Worm (Caenorhabditis elegans) whole organism, L3 larva: Measurements from ENCODE around the gene F46F2.5.

Source experiments
- R02D3.7 ChIP-seq: fragments of 150-350 bp; optimal IDR thresholded peaks from 2 replicates; lab custom pipeline; 2014; ENCODE audit warnings: missing biosample characterization, missing genetic modification characterization
- ZK546.5 ChIP-seq: sonication (generic microtip); optimal IDR thresholded peaks from 2 replicates; lab custom pipeline; 2017; ENCODE audit warnings: missing biosample characterization, missing genetic modification characterization
- aly-2 ChIP-seq: fragments of 150-350 bp; optimal IDR thresholded peaks from 2 replicates; lab custom pipeline; 2014; ENCODE audit warnings: missing biosample characterization, missing genetic modification characterization
- ama-1 ChIP-seq: fragments of 150-350 bp; optimal IDR thresholded peaks from 2 replicates; lab custom pipeline; 2018
- ceh-16 ChIP-seq: sonication (generic microtip); optimal IDR thresholded peaks from 2 replicates; lab custom pipeline; 2017; ENCODE audit warnings: missing biosample characterization, missing genetic modification characterization
- ceh-28 ChIP-seq: fragments of 150-350 bp; optimal IDR thresholded peaks from 2 replicates; lab custom pipeline; 2014; ENCODE audit warnings: missing biosample characterization, missing genetic modification reagents, missing genetic modification characterization
- ceh-82 ChIP-seq: fragments of 150-350 bp; optimal IDR thresholded peaks from 2 replicates; lab custom pipeline; 2014; ENCODE audit warnings: missing biosample characterization, missing genetic modification characterization
- ceh-9 ChIP-seq: sonication (generic microtip); optimal IDR thresholded peaks from 2 replicates; lab custom pipeline; 2018; ENCODE audit warnings: missing biosample characterization, missing genetic modification characterization
- daf-12 ChIP-seq: fragments of 150-350 bp; optimal IDR thresholded peaks from 2 replicates; lab custom pipeline; 2014; ENCODE audit warnings: missing biosample characterization, missing genetic modification reagents, missing genetic modification characterization
- egl-27 ChIP-seq: sonication (generic microtip); optimal IDR thresholded peaks from 4 replicates; lab custom pipeline; 2017; ENCODE audit warnings: missing biosample characterization, missing genetic modification reagents, missing genetic modification characterization
- egl-5 ChIP-seq: fragments of 150-350 bp; optimal IDR thresholded peaks from 2 replicates; lab custom pipeline; 2017; ENCODE audit warnings: missing biosample characterization, missing genetic modification reagents, missing genetic modification characterization, inconsistent platforms
- elt-1 ChIP-seq: fragments of 150-350 bp; optimal IDR thresholded peaks from 2 replicates; lab custom pipeline; 2014; ENCODE audit warnings: missing biosample characterization, missing genetic modification characterization
- elt-2 ChIP-seq: sonication (generic microtip); optimal IDR thresholded peaks from 2 replicates; lab custom pipeline; 2016; ENCODE audit warnings: missing genetic modification reagents, mild to moderate bottlenecking, missing genetic modification characterization, missing compliant biosample characterization
- elt-3 ChIP-seq, 3 experiments: fragments of 150-350 bp in 1 of 3; sonication (generic microtip) in 2 of 3; optimal IDR thresholded peaks; 2 replicates in 2 of 3; 4 replicates in 1 of 3; lab custom pipeline; 2014 to 2017; ENCODE audit warnings: missing biosample characterization in 3 of 3, missing genetic modification characterization in 3 of 3
- eor-1 ChIP-seq, 2 experiments: fragments of 150-350 bp; optimal IDR thresholded peaks; 2 replicates each; lab custom pipeline; 2014 to 2018; ENCODE audit warnings: missing biosample characterization in 2 of 2, missing genetic modification characterization in 2 of 2
- fkh-10 ChIP-seq: sonication (generic microtip); optimal IDR thresholded peaks from 2 replicates; lab custom pipeline; 2017; ENCODE audit warnings: missing biosample characterization, missing genetic modification reagents, missing genetic modification characterization
- fkh-2 ChIP-seq: fragments of 150-350 bp; optimal IDR thresholded peaks from 2 replicates; lab custom pipeline; 2014; ENCODE audit warnings: missing biosample characterization, missing genetic modification reagents, missing genetic modification characterization
- fos-1 ChIP-seq: fragments of 150-350 bp; optimal IDR thresholded peaks from 2 replicates; lab custom pipeline; 2014; ENCODE audit warnings: missing biosample characterization, missing genetic modification characterization
- hmg-11 ChIP-seq: sonication (generic microtip); optimal IDR thresholded peaks from 2 replicates; lab custom pipeline; 2016; ENCODE audit warnings: missing genetic modification characterization, missing compliant biosample characterization
- jun-1 ChIP-seq: fragments of 150-350 bp; optimal IDR thresholded peaks from 2 replicates; lab custom pipeline; 2014; ENCODE audit warnings: missing biosample characterization, missing genetic modification reagents, missing genetic modification characterization
- lin-15B ChIP-seq: fragments of 150-350 bp; optimal IDR thresholded peaks from 2 replicates; lab custom pipeline; 2014; ENCODE audit warnings: missing biosample characterization, missing genetic modification characterization
- lin-39 ChIP-seq: fragments of 150-350 bp; optimal IDR thresholded peaks from 2 replicates; lab custom pipeline; 2018; ENCODE audit warnings: missing biosample characterization, missing genetic modification reagents, missing genetic modification characterization
- lsy-12 ChIP-seq: sonication (generic microtip); optimal IDR thresholded peaks from 2 replicates; lab custom pipeline; 2016; ENCODE audit warnings: mild to moderate bottlenecking, missing genetic modification characterization, missing compliant biosample characterization
- mdl-1 ChIP-seq: fragments of 150-350 bp; optimal IDR thresholded peaks from 2 replicates; lab custom pipeline; 2014; ENCODE audit warnings: missing biosample characterization, missing genetic modification characterization
- mml-1 ChIP-seq: fragments of 150-350 bp; sonication (generic microtip); optimal IDR thresholded peaks from 3 replicates; lab custom pipeline; 2014; ENCODE audit warnings: missing biosample characterization, missing genetic modification characterization
- nfya-1 ChIP-seq: sonication (generic microtip); optimal IDR thresholded peaks from 2 replicates; lab custom pipeline; 2017; ENCODE audit warnings: missing genetic modification characterization, mild to moderate bottlenecking, missing compliant biosample characterization, antibody characterized with exemption, moderate library complexity; ENCODE audit not compliant: insufficient read depth
- nhr-11 ChIP-seq: fragments of 150-350 bp; optimal IDR thresholded peaks from 2 replicates; lab custom pipeline; 2014; ENCODE audit warnings: missing biosample characterization, missing genetic modification characterization
- nhr-12 ChIP-seq: fragments of 150-350 bp; optimal IDR thresholded peaks from 2 replicates; lab custom pipeline; 2014; ENCODE audit warnings: missing biosample characterization, missing genetic modification characterization
- nhr-23 ChIP-seq: fragments of 150-350 bp; optimal IDR thresholded peaks from 2 replicates; lab custom pipeline; 2014; ENCODE audit warnings: missing biosample characterization, missing genetic modification reagents, missing genetic modification characterization
- nhr-237 ChIP-seq: fragments of 150-350 bp; optimal IDR thresholded peaks from 2 replicates; lab custom pipeline; 2014; ENCODE audit warnings: missing biosample characterization, missing genetic modification characterization
- nhr-25 ChIP-seq: sonication (generic microtip); optimal IDR thresholded peaks from 2 replicates; lab custom pipeline; 2017; ENCODE audit warnings: missing biosample characterization, missing genetic modification characterization
- nhr-28 ChIP-seq: fragments of 150-350 bp; optimal IDR thresholded peaks from 2 replicates; lab custom pipeline; 2014; ENCODE audit warnings: missing biosample characterization, missing genetic modification characterization
- nhr-43 ChIP-seq: sonication (generic microtip); optimal IDR thresholded peaks from 2 replicates; lab custom pipeline; 2016; ENCODE audit warnings: mild to moderate bottlenecking, missing genetic modification characterization, missing compliant biosample characterization; ENCODE audit not compliant: poor library complexity, severe bottlenecking
- nhr-67 ChIP-seq: fragments of 150-350 bp; optimal IDR thresholded peaks from 2 replicates; lab custom pipeline; 2014; ENCODE audit warnings: missing biosample characterization, missing genetic modification characterization
- nhr-76 ChIP-seq: fragments of 150-350 bp; sonication (generic microtip); optimal IDR thresholded peaks from 5 replicates; lab custom pipeline; 2014; ENCODE audit warnings: missing biosample characterization, missing genetic modification characterization
- nhr-77 ChIP-seq: fragments of 150-350 bp; optimal IDR thresholded peaks from 2 replicates; lab custom pipeline; 2014; ENCODE audit warnings: missing biosample characterization, missing genetic modification characterization
- pha-4 ChIP-seq: fragments of 150-350 bp; optimal IDR thresholded peaks from 2 replicates; lab custom pipeline; 2014; ENCODE audit warnings: missing biosample characterization, missing genetic modification reagents, missing genetic modification characterization
- pqm-1 ChIP-seq: fragments of 150-350 bp; optimal IDR thresholded peaks from 2 replicates; lab custom pipeline; 2017; ENCODE audit warnings: missing biosample characterization, missing genetic modification characterization, inconsistent platforms
- sea-2 ChIP-seq: fragments of 150-350 bp; sonication (generic microtip); optimal IDR thresholded peaks from 4 replicates; lab custom pipeline; 2014; ENCODE audit warnings: missing biosample characterization, missing genetic modification reagents, missing genetic modification characterization
- skn-1 ChIP-seq: fragments of 150-350 bp; optimal IDR thresholded peaks from 2 replicates; lab custom pipeline; 2014; ENCODE audit warnings: missing biosample characterization, missing genetic modification characterization
- snpc-4 ChIP-seq: fragments of 150-350 bp; optimal IDR thresholded peaks from 2 replicates; lab custom pipeline; 2014; ENCODE audit warnings: missing biosample characterization, missing genetic modification characterization
- tbx-2 ChIP-seq: sonication (generic microtip); optimal IDR thresholded peaks from 2 replicates; lab custom pipeline; 2016; ENCODE audit warnings: mild to moderate bottlenecking, missing genetic modification characterization, missing compliant biosample characterization
- unc-39 ChIP-seq: sonication (generic microtip); optimal IDR thresholded peaks from 4 replicates; lab custom pipeline; 2017; ENCODE audit warnings: missing biosample characterization, missing genetic modification characterization
- unc-62 ChIP-seq: fragments of 150-350 bp; sonication (generic microtip); optimal IDR thresholded peaks from 4 replicates; lab custom pipeline; 2014; ENCODE audit warnings: missing biosample characterization, missing genetic modification reagents, missing genetic modification characterization
- zag-1 ChIP-seq: fragments of 150-350 bp; optimal IDR thresholded peaks from 2 replicates; lab custom pipeline; 2014; ENCODE audit warnings: missing biosample characterization, missing genetic modification characterization
- ztf-11 ChIP-seq: fragments of 150-350 bp; optimal IDR thresholded peaks from 2 replicates; lab custom pipeline; 2014; ENCODE audit warnings: missing biosample characterization, missing genetic modification characterization
- ztf-4 ChIP-seq: fragments of 150-350 bp; optimal IDR thresholded peaks from 2 replicates; lab custom pipeline; 2014; ENCODE audit warnings: missing biosample characterization, missing genetic modification characterization

The F46F2.5 gene

DNA sequence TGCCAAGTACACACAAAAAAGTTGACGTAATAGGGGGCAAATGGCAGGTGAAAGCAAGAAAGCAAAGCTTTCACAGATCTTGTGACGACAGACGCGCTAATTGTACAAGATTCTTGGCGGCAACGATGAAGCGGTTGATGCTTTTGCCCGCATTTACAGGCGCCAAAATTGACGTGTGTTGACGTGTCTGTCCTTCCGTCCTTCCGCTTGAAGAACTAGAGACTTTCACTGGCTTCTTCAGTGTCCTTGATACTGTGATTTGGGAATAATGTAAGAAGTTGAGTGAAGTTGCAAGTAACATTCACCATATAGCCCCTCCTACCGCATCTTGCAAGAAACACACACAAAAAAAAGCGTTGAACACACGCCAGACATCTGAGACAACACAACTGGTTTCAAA is 21.2 kb downstream of the F46F2.5 start, which contains the start of gene jud-4:
Gene jud-4 (plus strand): TSS at position 376 of the 400 bp plus-strand sequence.
- TF ChIP-seq nhr-25 (peak; percentile 93), fkh-2 (no peak), ztf-4 (no peak)

DNA sequence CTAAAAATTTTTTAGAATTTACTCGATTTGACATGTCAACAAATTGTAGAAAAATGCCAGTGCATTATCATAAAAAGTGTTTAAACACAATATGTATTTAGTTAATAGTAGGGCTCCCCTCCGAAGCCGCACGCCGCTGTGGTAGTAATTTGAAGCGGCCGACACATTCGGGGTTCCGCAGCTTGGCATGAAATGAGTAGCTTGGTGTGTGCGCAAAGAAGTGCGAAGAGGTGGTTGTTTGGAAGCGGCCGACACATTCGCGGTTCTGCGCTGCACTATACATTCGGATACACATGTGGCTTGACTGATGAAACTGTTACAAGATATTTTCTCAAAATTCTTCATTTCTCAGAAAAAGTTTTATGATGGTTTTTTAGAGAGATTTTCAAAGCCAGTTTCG is 23.0 kb downstream of the F46F2.5 start:
- TF ChIP-seq ceh-9 (tag; lab: Kevin White, UChicago) (no peak), snpc-4 (tag; lab: Kevin White, UChicago) (peak; percentile 76), lsy-12 (tag; lab: Kevin White, UChicago) (peak; percentile 18)
- TF ChIP-seq, all 47 proteins: peak for 2

DNA sequence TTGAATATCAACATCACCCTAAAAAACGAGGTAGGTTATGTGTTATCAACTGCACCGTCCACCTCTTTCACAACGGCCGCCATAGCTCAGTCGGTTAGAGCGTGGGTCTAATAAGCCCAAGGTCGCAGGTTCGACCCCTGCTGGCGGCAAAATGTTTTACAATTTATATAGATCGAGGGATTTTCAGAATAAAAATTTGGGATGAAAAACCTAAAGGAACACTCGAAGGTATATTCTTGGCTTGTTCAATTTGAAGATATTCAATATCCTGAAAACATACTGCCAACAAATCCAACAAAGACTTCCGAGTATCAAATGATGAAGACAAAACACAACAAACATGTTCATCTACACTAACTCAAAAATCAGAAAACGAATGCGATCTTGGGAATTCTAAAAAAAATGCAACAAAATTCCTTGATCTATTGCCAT is 34.9 kb downstream of the F46F2.5 start:
- peak; percentile 36 for TF ChIP-seq nhr-23 (tag; lab: Kevin White, UChicago)
- no peak for TF ChIP-seq egl-5
- TF ChIP-seq fkh-2, result no peak
- TF ChIP-seq daf-12, result no peak
- peak; percentile 45 for TF ChIP-seq nhr-43 (tag; lab: Kevin White, UChicago)
- TF ChIP-seq ceh-16, result no peak
- no peak for TF ChIP-seq nhr-237
- no peak for TF ChIP-seq skn-1 (tag; lab: Kevin White, UChicago)
- TF ChIP-seq nhr-11 (tag; lab: Kevin White, UChicago), result no peak
- no peak for TF ChIP-seq ceh-9 (tag; lab: Kevin White, UChicago)
- no peak for TF ChIP-seq fkh-10
- TF ChIP-seq nfya-1 (tag; lab: Kevin White, UChicago), result peak; percentile 11
- TF ChIP-seq ceh-82 (tag; lab: Kevin White, UChicago), result no peak
- TF ChIP-seq ceh-28 (tag; lab: Kevin White, UChicago), result no peak
- no peak for TF ChIP-seq lin-15B (tag; lab: Kevin White, UChicago)
- no peak for TF ChIP-seq ZK546.5 (tag; lab: Kevin White, UChicago)
- peak; percentile 53 for TF ChIP-seq nhr-77
- TF ChIP-seq hmg-11 (tag; lab: Kevin White, UChicago), result no peak
- TF ChIP-seq eor-1 (tag; optimal IDR thresholded peaks at IDR 0.05; lab: Kevin White, UChicago), result no peak
- peak; percentile 28 for TF ChIP-seq snpc-4 (tag; lab: Kevin White, UChicago)
- TF ChIP-seq ama-1 (lab: Kevin White, UChicago), result no peak
- TF ChIP-seq fos-1 (tag; lab: Kevin White, UChicago), result no peak
- no peak for TF ChIP-seq aly-2 (tag; lab: Kevin White, UChicago)
- TF ChIP-seq unc-62 (GFP tag; lab: Kevin White, UChicago), result no peak
- TF ChIP-seq unc-39 (tag; lab: Kevin White, UChicago), result no peak
- no peak for TF ChIP-seq nhr-67 (tag; lab: Kevin White, UChicago)
- TF ChIP-seq egl-27 (tag; lab: Kevin White, UChicago), result peak; percentile 7
- no peak for TF ChIP-seq elt-3 (tag; optimal IDR thresholded peaks at IDR 0.05; lab: Kevin White, UChicago)
- no peak for TF ChIP-seq pha-4 (tag; lab: Kevin White, UChicago)
- no peak for TF ChIP-seq lin-39 (tag; lab: Kevin White, UChicago)
- TF ChIP-seq nhr-12, result no peak
- TF ChIP-seq mml-1 (tag; lab: Kevin White, UChicago), result no peak
- no peak for TF ChIP-seq jun-1 (tag; lab: Kevin White, UChicago)
- peak; percentile 36 for TF ChIP-seq elt-2
- no peak for TF ChIP-seq sea-2 (GFP tag; lab: Kevin White, UChicago)
- TF ChIP-seq R02D3.7 (tag; lab: Kevin White, UChicago), result no peak
- no peak for TF ChIP-seq ztf-4
- TF ChIP-seq mdl-1 (tag; lab: Kevin White, UChicago), result no peak
- no peak for TF ChIP-seq zag-1 (tag; lab: Kevin White, UChicago)
- TF ChIP-seq pqm-1 (tag; lab: Kevin White, UChicago), result peak; percentile 25
- no peak for TF ChIP-seq elt-1 (tag; lab: Kevin White, UChicago)
- peak; percentile 15 for TF ChIP-seq nhr-25
- TF ChIP-seq ztf-11 (tag; lab: Kevin White, UChicago), result no peak
- TF ChIP-seq lsy-12 (tag; lab: Kevin White, UChicago), result peak; percentile 71
- TF ChIP-seq nhr-76 (tag; lab: Kevin White, UChicago), result no peak
- TF ChIP-seq nhr-28 (tag; lab: Kevin White, UChicago), result no peak
- TF ChIP-seq tbx-2 (tag; lab: Kevin White, UChicago), result peak; percentile 7
